Worm (Caenorhabditis elegans) whole organism, early embryonic: Measurements from ENCODE around the gene T20G5.12.

Experiments
- B0310.2 ChIP-seq: sonication (generic microtip); optimal IDR thresholded peaks from 2 replicates; lab custom pipeline; 2016; ENCODE audit warnings: mild to moderate bottlenecking, missing genetic modification characterization, missing compliant biosample characterization
- F13C5.2 ChIP-seq: sonication (generic microtip); optimal IDR thresholded peaks from 2 replicates; lab custom pipeline; 2017; ENCODE audit warnings: mild to moderate bottlenecking, missing genetic modification characterization, inconsistent platforms, missing compliant biosample characterization
- aly-1 ChIP-seq: sonication (generic microtip); optimal IDR thresholded peaks from 2 replicates; lab custom pipeline; 2016; ENCODE audit warnings: missing genetic modification characterization, missing compliant biosample characterization
- ama-1 ChIP-seq: fragments of 150-350 bp; optimal IDR thresholded peaks from 2 replicates; lab custom pipeline; 2014
- ceh-13 ChIP-seq: fragments of 200-800 bp; sonication (Bioruptor generic); optimal IDR thresholded peaks from 2 replicates; lab custom pipeline; 2018; ENCODE audit warnings: mild to moderate bottlenecking, missing genetic modification characterization, missing compliant biosample characterization
- ceh-36 ChIP-seq: sonication (generic microtip); optimal IDR thresholded peaks from 2 replicates; lab custom pipeline; 2016; ENCODE audit warnings: missing genetic modification characterization, inconsistent platforms, missing compliant biosample characterization
- ets-7 ChIP-seq: sonication (generic microtip); optimal IDR thresholded peaks from 2 replicates; lab custom pipeline; 2016; ENCODE audit warnings: missing genotype, missing genetic modification characterization, missing compliant biosample characterization
- flt-1 ChIP-seq: fragments of 200-800 bp; sonication (Bioruptor generic); IDR thresholded peaks from 2 replicates; pipeline ENCODE4 v1.3.6; 2022; ENCODE audit warnings: missing genetic modification characterization, missing compliant biosample characterization
- hmbx-1 ChIP-seq: sonication (generic microtip); optimal IDR thresholded peaks from 2 replicates; lab custom pipeline; 2016; ENCODE audit warnings: mild to moderate bottlenecking, missing genetic modification characterization, missing compliant biosample characterization
- hmg-4 ChIP-seq: fragments of 200-800 bp; sonication (Bioruptor generic); optimal IDR thresholded peaks from 2 replicates; lab custom pipeline; 2018; ENCODE audit warnings: mild to moderate bottlenecking, missing genetic modification characterization, missing compliant biosample characterization
- hnd-1 ChIP-seq: sonication (generic microtip); optimal IDR thresholded peaks from 2 replicates; lab custom pipeline; 2016; ENCODE audit warnings: missing genetic modification characterization, missing compliant biosample characterization
- pes-1 ChIP-seq: fragments of 200-800 bp; sonication (Bioruptor generic); IDR thresholded peaks from 2 replicates; pipeline ENCODE4 v1.3.6; 2022; ENCODE audit warnings: missing genetic modification reagents, missing genetic modification characterization, missing compliant biosample characterization
- scrt-1 ChIP-seq: fragments of 200-800 bp; sonication (Bioruptor generic); IDR thresholded peaks from 2 replicates; pipeline ENCODE4 v1.3.6; 2022; ENCODE audit warnings: missing genetic modification characterization, missing compliant biosample characterization
- sea-1 ChIP-seq: fragments of 200-800 bp; sonication (Bioruptor generic); conservative IDR thresholded peaks from 2 replicates; pipeline ENCODE4 v1.3.6; 2022; ENCODE audit warnings: missing genetic modification characterization, missing compliant biosample characterization
- tbx-11 ChIP-seq: fragments of 200-800 bp; sonication (Bioruptor generic); IDR thresholded peaks from 2 replicates; pipeline ENCODE4 v1.3.6; 2022; ENCODE audit warnings: missing genetic modification characterization, missing compliant biosample characterization
- tbx-37 ChIP-seq: fragments of 200-800 bp; sonication (Bioruptor generic); conservative IDR thresholded peaks from 2 replicates; pipeline ENCODE4 v1.3.6; 2022; ENCODE audit warnings: missing genetic modification reagents, missing genetic modification characterization, missing compliant biosample characterization
- tra-4 ChIP-seq: sonication (generic microtip); optimal IDR thresholded peaks from 2 replicates; lab custom pipeline; 2017; ENCODE audit warnings: missing genetic modification characterization, missing compliant biosample characterization

T20G5.12 gene

ce11 chrIII:10170265-10170664 is 31.1 kb upstream of the T20G5.12 start:
- TF ChIP-seq ets-7 (tag; lab: Kevin White, UChicago): no peak

ce11 chrIII:10178023-10178422 is 23.4 kb upstream of the T20G5.12 start:
- TF ChIP-seq sea-1 (GFP tag; lab: Robert Waterston, UW) (no peak), aly-1 (tag; lab: Kevin White, UChicago) (no peak), tbx-11 (GFP tag; lab: Robert Waterston, UW) (no peak), tra-4 (no peak), hmg-4 (no peak), pes-1 (no peak), scrt-1 (GFP tag; lab: Robert Waterston, UW) (no peak), B0310.2 (tag; lab: Kevin White, UChicago) (no peak), tbx-37 (GFP tag; lab: Robert Waterston, UW) (no peak)

- TF ChIP-seq scrt-1 (GFP tag; lab: Robert Waterston, UW) (no peak), tbx-37 (GFP tag; lab: Robert Waterston, UW) (no peak), B0310.2 (tag; lab: Kevin White, UChicago) (no peak), tra-4 (no peak), pes-1 (no peak), tbx-11 (GFP tag; lab: Robert Waterston, UW) (no peak), ceh-13 (GFP tag; lab: Kevin White, UChicago) (no peak), hmbx-1 (no peak), flt-1 (GFP tag; lab: Robert Waterston, UW) (no peak), sea-1 (GFP tag; lab: Robert Waterston, UW) (no peak), ceh-36 (tag; lab: Kevin White, UChicago) (no peak), hmg-4 (no peak), F13C5.2 (no peak), ama-1 (no peak), hnd-1 (no peak), aly-1 (tag; lab: Kevin White, UChicago) (no peak), ets-7 (tag; lab: Kevin White, UChicago) (no peak)
Observed at ce11 chrIII:10178552-10178951, 22.9 kb upstream of the T20G5.12 start.

- no peak for TF ChIP-seq ets-7 (tag; lab: Kevin White, UChicago)
- no peak for TF ChIP-seq ama-1
- no peak for TF ChIP-seq hmbx-1
- TF ChIP-seq hmg-4: no peak
- TF ChIP-seq aly-1 (tag; lab: Kevin White, UChicago): no peak
- no peak for TF ChIP-seq flt-1 (GFP tag; lab: Robert Waterston, UW)
- TF ChIP-seq tra-4: no peak
- no peak for TF ChIP-seq tbx-11 (GFP tag; lab: Robert Waterston, UW)
- no peak for TF ChIP-seq scrt-1 (GFP tag; lab: Robert Waterston, UW)
- no peak for TF ChIP-seq ceh-36 (tag; lab: Kevin White, UChicago)
- TF ChIP-seq B0310.2 (tag; lab: Kevin White, UChicago): no peak
- TF ChIP-seq hnd-1: no peak
Observed at ce11 chrIII:10179444-10179843, 22.0 kb upstream of the T20G5.12 start.

ce11 chrIII:10181868-10182267 is 19.5 kb upstream of the T20G5.12 start:
- TF ChIP-seq flt-1 (GFP tag; lab: Robert Waterston, UW) (no peak), ama-1 (no peak), aly-1 (tag; lab: Kevin White, UChicago) (no peak), F13C5.2 (no peak), ceh-36 (tag; lab: Kevin White, UChicago) (no peak), hmbx-1 (no peak), tra-4 (no peak), sea-1 (GFP tag; lab: Robert Waterston, UW) (no peak), ceh-13 (GFP tag; lab: Kevin White, UChicago) (no peak), tbx-11 (GFP tag; lab: Robert Waterston, UW) (no peak), B0310.2 (tag; lab: Kevin White, UChicago) (no peak), hmg-4 (no peak), scrt-1 (GFP tag; lab: Robert Waterston, UW) (no peak)

- no peak for TF ChIP-seq F13C5.2
- no peak for TF ChIP-seq hmg-4
- no peak for TF ChIP-seq tbx-37 (GFP tag; lab: Robert Waterston, UW)
- TF ChIP-seq tra-4: no peak
- no peak for TF ChIP-seq flt-1 (GFP tag; lab: Robert Waterston, UW)
- no peak for TF ChIP-seq sea-1 (GFP tag; lab: Robert Waterston, UW)
- TF ChIP-seq pes-1: no peak
- no peak for TF ChIP-seq B0310.2 (tag; lab: Kevin White, UChicago)
Observed at ce11 chrIII:10186160-10186559, 15.2 kb upstream of the T20G5.12 start, which contains the start of gene unc-47. Gene unc-47 (minus strand): TSS chrIII:10186260.

ce11 chrIII:10187840-10188239 is 13.6 kb upstream of the T20G5.12 start:
- TF ChIP-seq tbx-37 (GFP tag; lab: Robert Waterston, UW): no peak
- no peak for TF ChIP-seq sea-1 (GFP tag; lab: Robert Waterston, UW)
- TF ChIP-seq pes-1: no peak
- TF ChIP-seq ama-1: no peak
- no peak for TF ChIP-seq scrt-1 (GFP tag; lab: Robert Waterston, UW)
- TF ChIP-seq hnd-1: no peak
- TF ChIP-seq F13C5.2: no peak
- no peak for TF ChIP-seq ceh-36 (tag; lab: Kevin White, UChicago)
- no peak for TF ChIP-seq hmbx-1
- no peak for TF ChIP-seq ceh-13 (GFP tag; lab: Kevin White, UChicago)
- TF ChIP-seq ets-7 (tag; lab: Kevin White, UChicago): no peak

ce11 chrIII:10188912-10189311 is 12.5 kb upstream of the T20G5.12 start, which contains the start of gene epac-1:
Gene epac-1 (plus strand): TSS chrIII:10189212.
- TF ChIP-seq hmbx-1 (no peak), scrt-1 (GFP tag; lab: Robert Waterston, UW) (no peak), flt-1 (GFP tag; lab: Robert Waterston, UW) (no peak), ama-1 (no peak), tbx-11 (GFP tag; lab: Robert Waterston, UW) (no peak), ceh-13 (GFP tag; lab: Kevin White, UChicago) (no peak)
